Fruit fly (Drosophila melanogaster): Measurements from ENCODE around the gene Lar.

- TF ChIP-seq ken (GFP tag; IDR thresholded peaks at IDR 0.05) (no peak), gt (GFP tag; IDR thresholded peaks at IDR 0.05) (no peak), CG7556 (GFP tag; optimal IDR thresholded peaks at IDR 0.05) (no peak), CG9727 (GFP tag; optimal IDR thresholded peaks at IDR 0.05) (no peak), ems (GFP tag; optimal IDR thresholded peaks at IDR 0.05) (no peak), CG8290 (GFP tag; optimal IDR thresholded peaks at IDR 0.05) (no peak), CG8290 (tag; optimal IDR thresholded peaks at IDR 0.05) (no peak), hkb (optimal IDR thresholded peaks at IDR 0.05) (no peak), hkb (GFP tag; IDR thresholded peaks at IDR 0.05) (no peak), Bteb2 (GFP tag; optimal IDR thresholded peaks at IDR 0.05) (no peak), CG9876 (GFP tag; optimal IDR thresholded peaks at IDR 0.05) (no peak), bsh (GFP tag; optimal IDR thresholded peaks at IDR 0.05) (no peak), Lhr (GFP tag; optimal IDR thresholded peaks at IDR 0.05) (no peak), vnd (GFP tag; IDR thresholded peaks at IDR 0.05; ENCODE audit: partially characterized antibody) (no peak)
Measured at dm6 chr2L:19606318-19606717, 19.9 kb downstream of the Lar start, which contains the start of gene CG46244.

Data from whole organism, embryonic.